Worm (Caenorhabditis elegans): ENCODE results near the gene oac-55.

oac-55 gene

DNA sequence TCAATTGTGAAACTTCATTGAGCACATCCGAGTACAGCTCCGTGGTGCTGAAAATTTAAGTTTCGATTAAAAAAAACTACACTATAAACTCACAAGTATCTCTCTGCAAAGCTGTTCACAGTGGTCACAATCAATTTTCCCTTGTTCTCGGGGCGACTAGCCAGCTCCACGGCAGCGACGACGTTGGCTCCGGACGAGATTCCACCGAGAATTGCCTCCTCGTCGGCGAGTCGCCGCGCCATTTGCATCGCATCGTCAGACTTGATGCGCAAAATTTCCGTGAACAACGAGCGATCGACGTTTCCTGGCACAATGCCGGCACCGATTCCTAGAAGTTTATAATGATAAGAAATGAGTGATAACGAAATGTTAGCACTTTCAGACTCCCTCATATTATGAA is 13.7 kb downstream of the oac-55 start:
- TF ChIP-seq grh-1 (GFP tag; IDR thresholded peaks at IDR 0.05) (no peak), egl-27 (tag; optimal IDR thresholded peaks at IDR 0.05) (no peak), skn-1 (tag; optimal IDR thresholded peaks at IDR 0.05) (no peak), elt-2 (tag; optimal IDR thresholded peaks at IDR 0.05) (peak; percentile 14)

DNA sequence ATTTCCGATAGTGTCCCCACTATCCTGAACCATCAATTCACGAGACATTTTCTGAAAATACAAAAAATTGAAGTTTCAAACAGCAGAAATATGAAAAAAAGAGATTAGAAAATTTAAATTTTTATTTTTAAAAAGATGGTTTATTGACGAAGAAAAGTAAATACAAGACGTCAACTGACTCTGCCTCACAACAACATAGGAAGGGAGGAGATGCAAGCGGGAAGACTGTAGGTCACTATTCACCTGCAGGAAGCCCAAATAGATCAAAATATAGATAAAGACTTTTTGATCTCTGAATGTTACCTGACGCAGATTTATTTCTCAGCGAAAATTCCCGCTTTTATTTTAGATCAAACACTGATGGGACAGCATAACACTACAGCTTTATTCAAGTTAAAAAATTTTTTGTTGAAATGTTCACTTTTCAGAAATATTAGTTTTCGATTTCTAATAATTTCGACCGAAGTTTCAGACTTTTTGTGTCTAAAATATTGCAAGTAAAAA is 15.2 kb downstream of the oac-55 start, which contains the start of gene cysl-3:
cysl-3 (minus strand) TSS at position 51 of the 504 bp plus-strand sequence.
- TF ChIP-seq ztf-4 (tag; optimal IDR thresholded peaks at IDR 0.05) (no peak), ceh-90 (tag; optimal IDR thresholded peaks at IDR 0.05) (no peak), hlh-17 (GFP tag; optimal IDR thresholded peaks at IDR 0.05; ENCODE audit: borderline replicate concordance) (no peak), tbx-2 (tag; optimal IDR thresholded peaks at IDR 0.05) (no peak), F16B12.6 (tag; optimal IDR thresholded peaks at IDR 0.05) (no peak), swsn-7 (tag; optimal IDR thresholded peaks at IDR 0.05) (no peak)

DNA sequence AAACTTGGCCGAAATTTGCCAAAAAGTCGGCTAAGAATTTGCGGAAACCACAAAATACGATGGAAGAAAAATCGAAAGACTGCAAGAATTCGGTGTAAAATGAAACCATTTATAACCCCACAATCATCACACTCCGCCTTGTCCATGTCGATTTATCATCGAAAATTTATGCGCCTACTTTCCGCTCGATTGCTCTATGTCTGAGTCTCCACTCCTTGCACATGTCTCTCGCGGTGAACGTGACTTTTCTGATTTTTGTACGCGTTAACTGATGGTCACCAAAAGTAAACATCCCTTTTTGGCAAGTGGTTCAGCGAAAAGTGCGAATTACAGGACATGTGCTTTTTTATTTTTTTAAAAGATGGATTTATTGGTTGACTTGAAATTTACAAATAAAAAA is 16.0 kb downstream of the oac-55 start:
- no peak for TF ChIP-seq efl-1 (optimal IDR thresholded peaks at IDR 0.05)
- peak in 1 of 2 experiments; percentile 87 for TF ChIP-seq efl-1 (GFP tag; optimal IDR thresholded peaks at IDR 0.05 in 1 of 2)
- no peak for TF ChIP-seq mef-2 (tag; optimal IDR thresholded peaks at IDR 0.05)
- TF ChIP-seq irx-1 (tag; optimal IDR thresholded peaks at IDR 0.05): no peak
- no peak for TF ChIP-seq swsn-7 (tag; optimal IDR thresholded peaks at IDR 0.05)
- TF ChIP-seq pag-3 (tag; optimal IDR thresholded peaks at IDR 0.05; ENCODE audit: borderline replicate concordance, insufficient read depth): no peak
- TF ChIP-seq aly-2 (tag; optimal IDR thresholded peaks at IDR 0.05): no peak
- TF ChIP-seq elt-3 (tag; optimal IDR thresholded peaks at IDR 0.05): peak in 1 of 6 experiments; percentile 12
- TF ChIP-seq nhr-90 (tag; optimal IDR thresholded peaks at IDR 0.05; ENCODE audit: poor library complexity): no peak
- no peak for TF ChIP-seq mab-9 (GFP tag; IDR thresholded peaks at IDR 0.05)
- no peak for TF ChIP-seq nhr-47 (tag; optimal IDR thresholded peaks at IDR 0.05)
- no peak for TF ChIP-seq snpc-4 (tag; optimal IDR thresholded peaks at IDR 0.05)
- TF ChIP-seq jun-1 (tag; optimal IDR thresholded peaks at IDR 0.05): no peak
- TF ChIP-seq snu-23 (GFP tag; optimal IDR thresholded peaks at IDR 0.05): peak; percentile 32
- no peak for TF ChIP-seq skn-1 (tag; optimal IDR thresholded peaks at IDR 0.05)
- no peak for TF ChIP-seq fkh-8 (tag; optimal IDR thresholded peaks at IDR 0.05)
- no peak for TF ChIP-seq unc-86 (tag; optimal IDR thresholded peaks at IDR 0.05)
- no peak for TF ChIP-seq xbp-1 (tag; optimal IDR thresholded peaks at IDR 0.05)
- no peak for TF ChIP-seq ceh-88 (GFP tag; IDR thresholded peaks at IDR 0.05)
- TF ChIP-seq tbx-2 (tag; optimal IDR thresholded peaks at IDR 0.05): no peak
- TF ChIP-seq dsc-1 (tag; optimal IDR thresholded peaks at IDR 0.05): no peak
- TF ChIP-seq nhr-85 (tag): peak; percentile 69
- no peak for TF ChIP-seq lir-3 (tag; optimal IDR thresholded peaks at IDR 0.05; ENCODE audit: poor library complexity)
- TF ChIP-seq blmp-1 (tag; optimal IDR thresholded peaks at IDR 0.05): peak; percentile 43
- TF ChIP-seq hlh-17 (GFP tag; optimal IDR thresholded peaks at IDR 0.05; ENCODE audit: borderline replicate concordance): no peak
- TF ChIP-seq dpl-1 (GFP tag; optimal IDR thresholded peaks at IDR 0.05): no peak
- no peak for TF ChIP-seq grh-1 (GFP tag; IDR thresholded peaks at IDR 0.05)
- TF ChIP-seq isw-1 (GFP tag; IDR thresholded peaks at IDR 0.05): no peak
- no peak for TF ChIP-seq nhr-84 (tag; optimal IDR thresholded peaks at IDR 0.05)
- TF ChIP-seq nhr-19 (GFP tag; conservative IDR thresholded peaks at IDR 0.05): no peak
- TF ChIP-seq nhr-237 (tag; optimal IDR thresholded peaks at IDR 0.05): no peak
- TF ChIP-seq ceh-90 (tag; optimal IDR thresholded peaks at IDR 0.05): no peak
- TF ChIP-seq lin-39 (tag; optimal IDR thresholded peaks at IDR 0.05): no peak
- peak in 1 of 2 experiments; percentile 37 for TF ChIP-seq lin-35 (GFP tag; optimal IDR thresholded peaks at IDR 0.05)
- no peak for TF ChIP-seq F16B12.6 (tag; optimal IDR thresholded peaks at IDR 0.05)
- no peak for TF ChIP-seq C34B4.2 (tag; optimal IDR thresholded peaks at IDR 0.05)
- TF ChIP-seq C16A3.4 (tag; optimal IDR thresholded peaks at IDR 0.05): no peak
- no peak for TF ChIP-seq egl-27 (tag; optimal IDR thresholded peaks at IDR 0.05)
- TF ChIP-seq fkh-4 (tag; optimal IDR thresholded peaks at IDR 0.05; ENCODE audit: borderline replicate concordance): no peak
- no peak for TF ChIP-seq alr-1 (tag; optimal IDR thresholded peaks at IDR 0.05; ENCODE audit: borderline replicate concordance)
- TF ChIP-seq ets-5 (GFP tag; IDR thresholded peaks at IDR 0.05): no peak
- no peak for TF ChIP-seq nhr-11 (tag; optimal IDR thresholded peaks at IDR 0.05)
- no peak for TF ChIP-seq lin-15B (tag; optimal IDR thresholded peaks at IDR 0.05)
- no peak for TF ChIP-seq fkh-10 (GFP tag; optimal IDR thresholded peaks at IDR 0.05)
- no peak for TF ChIP-seq ces-1 (GFP tag; optimal IDR thresholded peaks at IDR 0.05)
- TF ChIP-seq elt-2 (tag; optimal IDR thresholded peaks at IDR 0.05): peak; percentile 61
